Worm (Caenorhabditis elegans) whole organism, early embryonic: ENCODE results near the gene flp-23.

Source experiments
- B0310.2 ChIP-seq: sonication (generic microtip); optimal IDR thresholded peaks from 2 replicates; lab custom pipeline; 2016; ENCODE audit warnings: mild to moderate bottlenecking, missing genetic modification characterization, missing compliant biosample characterization
- F13C5.2 ChIP-seq: sonication (generic microtip); optimal IDR thresholded peaks from 2 replicates; lab custom pipeline; 2017; ENCODE audit warnings: mild to moderate bottlenecking, missing genetic modification characterization, inconsistent platforms, missing compliant biosample characterization
- aly-1 ChIP-seq: sonication (generic microtip); optimal IDR thresholded peaks from 2 replicates; lab custom pipeline; 2016; ENCODE audit warnings: missing genetic modification characterization, missing compliant biosample characterization
- ama-1 ChIP-seq: fragments of 150-350 bp; optimal IDR thresholded peaks from 2 replicates; lab custom pipeline; 2014
- ceh-13 ChIP-seq: fragments of 200-800 bp; sonication (Bioruptor generic); optimal IDR thresholded peaks from 2 replicates; lab custom pipeline; 2018; ENCODE audit warnings: mild to moderate bottlenecking, missing genetic modification characterization, missing compliant biosample characterization
- ceh-36 ChIP-seq: sonication (generic microtip); optimal IDR thresholded peaks from 2 replicates; lab custom pipeline; 2016; ENCODE audit warnings: missing genetic modification characterization, inconsistent platforms, missing compliant biosample characterization
- ets-7 ChIP-seq: sonication (generic microtip); optimal IDR thresholded peaks from 2 replicates; lab custom pipeline; 2016; ENCODE audit warnings: missing genotype, missing genetic modification characterization, missing compliant biosample characterization
- flt-1 ChIP-seq: fragments of 200-800 bp; sonication (Bioruptor generic); IDR thresholded peaks from 2 replicates; pipeline ENCODE4 v1.3.6; 2022; ENCODE audit warnings: missing genetic modification characterization, missing compliant biosample characterization
- hmbx-1 ChIP-seq: sonication (generic microtip); optimal IDR thresholded peaks from 2 replicates; lab custom pipeline; 2016; ENCODE audit warnings: mild to moderate bottlenecking, missing genetic modification characterization, missing compliant biosample characterization
- hmg-4 ChIP-seq: fragments of 200-800 bp; sonication (Bioruptor generic); optimal IDR thresholded peaks from 2 replicates; lab custom pipeline; 2018; ENCODE audit warnings: mild to moderate bottlenecking, missing genetic modification characterization, missing compliant biosample characterization
- hnd-1 ChIP-seq: sonication (generic microtip); optimal IDR thresholded peaks from 2 replicates; lab custom pipeline; 2016; ENCODE audit warnings: missing genetic modification characterization, missing compliant biosample characterization
- pes-1 ChIP-seq: fragments of 200-800 bp; sonication (Bioruptor generic); IDR thresholded peaks from 2 replicates; pipeline ENCODE4 v1.3.6; 2022; ENCODE audit warnings: missing genetic modification reagents, missing genetic modification characterization, missing compliant biosample characterization
- scrt-1 ChIP-seq: fragments of 200-800 bp; sonication (Bioruptor generic); IDR thresholded peaks from 2 replicates; pipeline ENCODE4 v1.3.6; 2022; ENCODE audit warnings: missing genetic modification characterization, missing compliant biosample characterization
- sea-1 ChIP-seq: fragments of 200-800 bp; sonication (Bioruptor generic); conservative IDR thresholded peaks from 2 replicates; pipeline ENCODE4 v1.3.6; 2022; ENCODE audit warnings: missing genetic modification characterization, missing compliant biosample characterization
- tbx-11 ChIP-seq: fragments of 200-800 bp; sonication (Bioruptor generic); IDR thresholded peaks from 2 replicates; pipeline ENCODE4 v1.3.6; 2022; ENCODE audit warnings: missing genetic modification characterization, missing compliant biosample characterization
- tbx-37 ChIP-seq: fragments of 200-800 bp; sonication (Bioruptor generic); conservative IDR thresholded peaks from 2 replicates; pipeline ENCODE4 v1.3.6; 2022; ENCODE audit warnings: missing genetic modification reagents, missing genetic modification characterization, missing compliant biosample characterization
- tra-4 ChIP-seq: sonication (generic microtip); optimal IDR thresholded peaks from 2 replicates; lab custom pipeline; 2017; ENCODE audit warnings: missing genetic modification characterization, missing compliant biosample characterization

Gene flp-23

ce11 chrIII:8630833-8631232, 19.7 kb upstream of the flp-23 start, which contains the start of gene dnj-10:
Gene dnj-10 (plus strand): TSS chrIII:8631165.
- TF ChIP-seq ets-7 (tag; lab: Kevin White, UChicago) (no peak), flt-1 (GFP tag; lab: Robert Waterston, UW) (no peak), hmbx-1 (tag; lab: Kevin White, UChicago) (no peak), tbx-37 (GFP tag; lab: Robert Waterston, UW) (no peak), aly-1 (tag; lab: Kevin White, UChicago) (no peak)

ce11 chrIII:8636803-8637202, 13.8 kb upstream of the flp-23 start:
- TF ChIP-seq tra-4 (tag; lab: Kevin White, UChicago) (no peak), scrt-1 (GFP tag; lab: Robert Waterston, UW) (no peak), ets-7 (tag; lab: Kevin White, UChicago) (no peak), F13C5.2 (no peak), hnd-1 (no peak), ceh-36 (no peak), hmg-4 (no peak)

ce11 chrIII:8639188-8639795, 11.3 kb upstream of the flp-23 start, which contains the start of gene fip-1:
Gene fip-1 (plus strand): TSS chrIII:8639745.
- TF ChIP-seq ceh-13: no peak
- peak; percentile 40; the same call in 1 of the 2 replicates for TF ChIP-seq scrt-1 (GFP tag; lab: Robert Waterston, UW)

- TF ChIP-seq hnd-1 (no peak), B0310.2 (tag; lab: Kevin White, UChicago) (no peak), flt-1 (GFP tag; lab: Robert Waterston, UW) (no peak), tbx-37 (GFP tag; lab: Robert Waterston, UW) (no peak), hmbx-1 (tag; lab: Kevin White, UChicago) (no peak), tra-4 (tag; lab: Kevin White, UChicago) (no peak), ceh-36 (no peak), ama-1 (lab: Kevin White, UChicago) (no peak), sea-1 (GFP tag; lab: Robert Waterston, UW) (no peak), aly-1 (tag; lab: Kevin White, UChicago) (no peak), F13C5.2 (no peak), pes-1 (GFP tag; lab: Robert Waterston, UW) (no peak), ceh-13 (no peak), hmg-4 (no peak), scrt-1 (GFP tag; lab: Robert Waterston, UW) (no peak), tbx-11 (no peak), ets-7 (tag; lab: Kevin White, UChicago) (no peak)
Observed at ce11 chrIII:8643639-8644038, 6.9 kb upstream of the flp-23 start, which contains the start of gene twk-7. Gene twk-7 (minus strand): TSS chrIII:8643739.

ce11 chrIII:8646021-8646420, 4.5 kb upstream of the flp-23 start:
- TF ChIP-seq B0310.2 (tag; lab: Kevin White, UChicago) (no peak), scrt-1 (GFP tag; lab: Robert Waterston, UW) (no peak), hmbx-1 (tag; lab: Kevin White, UChicago) (no peak)

- TF ChIP-seq flt-1 (GFP tag; lab: Robert Waterston, UW) (no peak), tra-4 (tag; lab: Kevin White, UChicago) (no peak), tbx-11 (no peak), F13C5.2 (no peak)
Observed at ce11 chrIII:8648589-8648988, 2.0 kb upstream of the flp-23 start, which contains the start of gene F22B7.3. Gene F22B7.3 (plus strand): TSS chrIII:8648889.

ce11 chrIII:8652112-8652694, 1.6 kb downstream of the flp-23 start:
- TF ChIP-seq tra-4 (tag; lab: Kevin White, UChicago) (no peak), aly-1 (tag; lab: Kevin White, UChicago) (no peak), F13C5.2 (no peak), ceh-13 (no peak), ets-7 (tag; lab: Kevin White, UChicago) (no peak), B0310.2 (tag; lab: Kevin White, UChicago) (no peak), ama-1 (lab: Kevin White, UChicago) (no peak), tbx-37 (GFP tag; lab: Robert Waterston, UW) (no peak), pes-1 (GFP tag; lab: Robert Waterston, UW) (no peak), hnd-1 (no peak)

- TF ChIP-seq ceh-13 (peak; percentile 47), tbx-37 (GFP tag; lab: Robert Waterston, UW) (no peak), scrt-1 (GFP tag; lab: Robert Waterston, UW) (peak; percentile 63; the same call in 1 of the 2 replicates), F13C5.2 (peak; percentile 43), tbx-11 (peak; percentile 70; the same call in 1 of the 2 replicates), flt-1 (GFP tag; lab: Robert Waterston, UW) (peak; percentile 72), tra-4 (tag; lab: Kevin White, UChicago) (no peak), ama-1 (lab: Kevin White, UChicago) (no peak), hnd-1 (peak; percentile 35), aly-1 (tag; lab: Kevin White, UChicago) (no peak), ceh-36 (peak; percentile 19), pes-1 (GFP tag; lab: Robert Waterston, UW) (peak; percentile 80), B0310.2 (tag; lab: Kevin White, UChicago) (peak; percentile 21), ets-7 (tag; lab: Kevin White, UChicago) (no peak), sea-1 (GFP tag; lab: Robert Waterston, UW) (0 out of 2 replicates have a peak, but pooled peaks have one; percentile 56), hmg-4 (peak; percentile 68), hmbx-1 (tag; lab: Kevin White, UChicago) (peak; percentile 24)
Observed at ce11 chrIII:8652922-8653321, 2.4 kb downstream of the flp-23 start.
